Worm (Caenorhabditis elegans): ENCODE results near the gene mrpl-21.

The mrpl-21 gene

DNA sequence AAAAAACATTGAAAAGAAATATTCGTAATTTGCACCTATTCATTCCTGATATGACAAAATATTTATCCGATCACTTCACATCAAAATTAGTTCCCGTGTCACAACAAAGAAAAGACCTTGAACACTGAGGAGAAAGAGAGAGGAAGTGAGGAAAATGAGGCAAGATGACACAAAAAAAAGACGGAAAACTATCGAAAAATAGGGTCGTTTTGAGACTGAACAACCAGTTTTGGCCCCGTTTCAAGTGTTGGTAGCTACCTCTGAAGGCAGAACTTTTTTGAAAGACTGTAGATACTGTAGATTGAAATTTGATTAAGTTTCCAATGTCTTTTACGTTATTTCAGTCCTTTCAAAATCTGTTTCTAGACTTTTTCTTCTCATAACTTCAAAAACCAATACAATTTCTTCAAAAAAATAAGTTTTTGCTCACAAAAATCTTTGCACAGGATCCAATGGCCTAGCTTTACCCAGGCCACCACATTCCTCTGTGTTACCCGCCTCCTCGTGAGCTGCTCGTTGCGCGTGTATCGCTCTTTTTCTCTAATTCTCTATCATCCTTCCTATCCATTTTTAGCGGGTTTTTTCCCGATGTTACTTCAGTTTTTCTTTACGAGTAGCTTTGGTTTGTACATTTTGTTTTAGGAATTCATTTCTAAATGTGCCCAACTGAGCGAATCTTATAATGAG lies 46.9 kb downstream of the mrpl-21 start (continued):
- no peak for TF ChIP-seq dmd-8 (GFP tag; IDR thresholded peaks at IDR 0.05)
- no peak for TF ChIP-seq ceh-28 (tag; optimal IDR thresholded peaks at IDR 0.05)
- no peak for TF ChIP-seq php-3 (GFP tag; IDR thresholded peaks at IDR 0.05)
- no peak for TF ChIP-seq R02D3.7 (tag; optimal IDR thresholded peaks at IDR 0.05)

DNA sequence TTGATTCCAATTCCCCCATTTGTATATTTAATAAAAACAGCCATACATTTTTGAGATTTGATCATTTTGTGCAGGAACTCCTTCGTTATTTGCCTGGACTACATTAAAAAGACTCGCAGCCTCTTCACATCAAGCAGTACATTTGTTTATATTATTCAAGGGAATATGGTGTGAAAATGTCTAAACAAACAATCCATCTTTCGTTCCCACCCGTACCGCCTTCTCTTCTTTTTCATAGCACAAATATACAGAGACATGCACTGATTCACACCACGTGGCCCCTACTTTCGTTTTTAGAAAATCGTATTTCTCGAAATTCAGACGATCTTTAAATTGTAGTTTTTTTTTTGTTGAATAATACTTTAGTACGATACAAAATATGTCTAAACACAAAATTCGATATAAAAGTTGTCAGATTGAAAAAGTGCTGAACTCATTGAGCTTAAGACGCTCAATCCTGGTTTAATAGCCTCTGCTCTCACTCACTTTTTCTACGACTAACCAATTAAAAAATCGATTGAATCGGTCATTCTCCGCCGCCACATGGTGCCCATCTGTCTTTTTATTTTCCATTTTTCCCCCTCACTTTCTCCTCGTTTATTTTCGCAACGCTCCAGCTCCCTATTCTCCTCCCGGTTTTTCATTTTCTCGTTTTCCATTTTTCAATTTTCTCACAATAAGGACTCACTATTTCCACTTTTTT lies 47.9 kb downstream of the mrpl-21 start:
- TF ChIP-seq nhr-48 (tag; optimal IDR thresholded peaks at IDR 0.05) (peak; percentile 23), mxl-2 (GFP tag; conservative IDR thresholded peaks at IDR 0.05) (no peak), lir-3 (tag; optimal IDR thresholded peaks at IDR 0.05) (no peak), nhr-25 (tag; optimal IDR thresholded peaks at IDR 0.05; ENCODE audit: borderline replicate concordance, insufficient read depth) (no peak), mdl-1 (tag; optimal IDR thresholded peaks at IDR 0.05) (peak in 1 of 2 experiments; percentile 15), ZK337.2 (GFP tag; IDR thresholded peaks at IDR 0.05) (no peak), unc-39 (tag; optimal IDR thresholded peaks at IDR 0.05) (no peak), attf-4 (tag; optimal IDR thresholded peaks at IDR 0.05) (peak; percentile 69), nhr-237 (tag; optimal IDR thresholded peaks at IDR 0.05) (no peak), ceh-44 (GFP tag; IDR thresholded peaks at IDR 0.05) (no peak), mxl-3 (GFP tag; optimal IDR thresholded peaks at IDR 0.05) (peak; percentile 43), dpl-1 (GFP tag; optimal IDR thresholded peaks at IDR 0.05) (no peak), unc-130 (GFP tag; optimal IDR thresholded peaks at IDR 0.05) (peak; percentile 24), nhr-111 (GFP tag; optimal IDR thresholded peaks at IDR 0.05) (peak; percentile 80), lin-29 (GFP tag; IDR thresholded peaks at IDR 0.05) (no peak), pha-4 (GFP tag; IDR thresholded peaks at IDR 0.05) (peak; percentile 67; the same call in 1 of the 2 replicates), pha-4 (tag; optimal IDR thresholded peaks at IDR 0.05) (peak; percentile 7), nhr-41 (GFP tag; IDR thresholded peaks at IDR 0.05) (no peak; the same call in 1 of the 2 replicates), D1046.2 (GFP tag; IDR thresholded peaks at IDR 0.05) (no peak; the same call in 1 of the 2 replicates), aha-1 (tag) (peak; percentile 99), F49E8.2 (tag; optimal IDR thresholded peaks at IDR 0.05; ENCODE audit: borderline replicate concordance) (no peak), ceh-62 (tag; optimal IDR thresholded peaks at IDR 0.05) (no peak), F44E2.7 (GFP tag; IDR thresholded peaks at IDR 0.05) (peak; percentile 64; the same call in 1 of the 2 replicates), nhr-11 (tag; optimal IDR thresholded peaks at IDR 0.05) (no peak), T20F7.1 (GFP tag; optimal IDR thresholded peaks at IDR 0.05) (peak; percentile 75), nhr-42 (GFP tag; IDR thresholded peaks at IDR 0.05) (no peak), sdz-12 (GFP tag; optimal IDR thresholded peaks at IDR 0.05) (peak; percentile 21), madf-9 (GFP tag; conservative IDR thresholded peaks at IDR 0.05) (0 out of 2 replicates have a peak, but pooled peaks have one; percentile 16), unc-62 (GFP tag; optimal IDR thresholded peaks at IDR 0.05 in 1 of 2) (peak in 1 of 2 experiments; percentile 75), unc-62 (tag; optimal IDR thresholded peaks at IDR 0.05) (no peak), nhr-77 (tag; optimal IDR thresholded peaks at IDR 0.05) (no peak), fos-1 (tag; optimal IDR thresholded peaks at IDR 0.05) (no peak), ztf-7 (tag; optimal IDR thresholded peaks at IDR 0.05) (no peak), F37D6.2 (tag; optimal IDR thresholded peaks at IDR 0.05) (peak; percentile 45), ztf-11 (tag; optimal IDR thresholded peaks at IDR 0.05) (no peak), Y48G9A.11 (GFP tag; IDR thresholded peaks at IDR 0.05) (peak; percentile 77), fkh-10 (GFP tag; optimal IDR thresholded peaks at IDR 0.05) (no peak), saeg-2 (GFP tag; IDR thresholded peaks at IDR 0.05) (peak; percentile 73; the same call in 1 of the 2 replicates), lin-39 (tag; optimal IDR thresholded peaks at IDR 0.05) (no peak), zip-11 (GFP tag; IDR thresholded peaks at IDR 0.05) (no peak), mes-2 (tag; optimal IDR thresholded peaks at IDR 0.05; ENCODE audit: poor library complexity, severe bottlenecking) (peak; percentile 80), daf-16 (GFP tag; optimal IDR thresholded peaks at IDR 0.05) (peak; percentile 33 to 62), daf-16 (tag; optimal IDR thresholded peaks at IDR 0.05) (peak; percentile 59), aly-2 (tag; optimal IDR thresholded peaks at IDR 0.05) (no peak), dmd-9 (GFP tag; IDR thresholded peaks at IDR 0.05) (no peak)

Data from whole organism, L4 larva.